Worm (Caenorhabditis elegans) whole organism, L3 larva: Measurements from ENCODE around the gene M03A8.3.

Experiments
- R02D3.7 ChIP-seq: fragments of 150-350 bp; optimal IDR thresholded peaks from 2 replicates; lab custom pipeline; 2014; ENCODE audit warnings: missing biosample characterization, missing genetic modification characterization
- aly-2 ChIP-seq: fragments of 150-350 bp; optimal IDR thresholded peaks from 2 replicates; lab custom pipeline; 2014; ENCODE audit warnings: missing biosample characterization, missing genetic modification characterization
- ama-1 ChIP-seq: fragments of 150-350 bp; optimal IDR thresholded peaks from 2 replicates; lab custom pipeline; 2018
- ceh-16 ChIP-seq: sonication (generic microtip); optimal IDR thresholded peaks from 2 replicates; lab custom pipeline; 2017; ENCODE audit warnings: missing biosample characterization, missing genetic modification characterization
- ceh-28 ChIP-seq: fragments of 150-350 bp; optimal IDR thresholded peaks from 2 replicates; lab custom pipeline; 2014; ENCODE audit warnings: missing biosample characterization, missing genetic modification reagents, missing genetic modification characterization
- ceh-82 ChIP-seq: fragments of 150-350 bp; optimal IDR thresholded peaks from 2 replicates; lab custom pipeline; 2014; ENCODE audit warnings: missing biosample characterization, missing genetic modification characterization
- daf-12 ChIP-seq: fragments of 150-350 bp; optimal IDR thresholded peaks from 2 replicates; lab custom pipeline; 2014; ENCODE audit warnings: missing biosample characterization, missing genetic modification reagents, missing genetic modification characterization
- egl-5 ChIP-seq: fragments of 150-350 bp; optimal IDR thresholded peaks from 2 replicates; lab custom pipeline; 2017; ENCODE audit warnings: missing biosample characterization, missing genetic modification reagents, missing genetic modification characterization, inconsistent platforms
- elt-2 ChIP-seq: sonication (generic microtip); optimal IDR thresholded peaks from 2 replicates; lab custom pipeline; 2016; ENCODE audit warnings: missing genetic modification reagents, mild to moderate bottlenecking, missing genetic modification characterization, missing compliant biosample characterization
- elt-3 ChIP-seq, 3 experiments: fragments of 150-350 bp in 1 of 3; sonication (generic microtip) in 2 of 3; optimal IDR thresholded peaks; 2 replicates in 2 of 3; 4 replicates in 1 of 3; lab custom pipeline; 2014 to 2017; ENCODE audit warnings: missing biosample characterization in 3 of 3, missing genetic modification characterization in 3 of 3
- fkh-10 ChIP-seq: sonication (generic microtip); optimal IDR thresholded peaks from 2 replicates; lab custom pipeline; 2017; ENCODE audit warnings: missing biosample characterization, missing genetic modification reagents, missing genetic modification characterization
- lin-15B ChIP-seq: fragments of 150-350 bp; optimal IDR thresholded peaks from 2 replicates; lab custom pipeline; 2014; ENCODE audit warnings: missing biosample characterization, missing genetic modification characterization
- lin-39 ChIP-seq: fragments of 150-350 bp; optimal IDR thresholded peaks from 2 replicates; lab custom pipeline; 2018; ENCODE audit warnings: missing biosample characterization, missing genetic modification reagents, missing genetic modification characterization
- lsy-12 ChIP-seq: sonication (generic microtip); optimal IDR thresholded peaks from 2 replicates; lab custom pipeline; 2016; ENCODE audit warnings: mild to moderate bottlenecking, missing genetic modification characterization, missing compliant biosample characterization
- mdl-1 ChIP-seq: fragments of 150-350 bp; optimal IDR thresholded peaks from 2 replicates; lab custom pipeline; 2014; ENCODE audit warnings: missing biosample characterization, missing genetic modification characterization
- nfya-1 ChIP-seq: sonication (generic microtip); optimal IDR thresholded peaks from 2 replicates; lab custom pipeline; 2017; ENCODE audit warnings: missing genetic modification characterization, mild to moderate bottlenecking, missing compliant biosample characterization, antibody characterized with exemption, moderate library complexity; ENCODE audit not compliant: insufficient read depth
- nhr-11 ChIP-seq: fragments of 150-350 bp; optimal IDR thresholded peaks from 2 replicates; lab custom pipeline; 2014; ENCODE audit warnings: missing biosample characterization, missing genetic modification characterization
- nhr-12 ChIP-seq: fragments of 150-350 bp; optimal IDR thresholded peaks from 2 replicates; lab custom pipeline; 2014; ENCODE audit warnings: missing biosample characterization, missing genetic modification characterization
- nhr-23 ChIP-seq: fragments of 150-350 bp; optimal IDR thresholded peaks from 2 replicates; lab custom pipeline; 2014; ENCODE audit warnings: missing biosample characterization, missing genetic modification reagents, missing genetic modification characterization
- nhr-237 ChIP-seq: fragments of 150-350 bp; optimal IDR thresholded peaks from 2 replicates; lab custom pipeline; 2014; ENCODE audit warnings: missing biosample characterization, missing genetic modification characterization
- nhr-25 ChIP-seq: sonication (generic microtip); optimal IDR thresholded peaks from 2 replicates; lab custom pipeline; 2017; ENCODE audit warnings: missing biosample characterization, missing genetic modification characterization
- nhr-28 ChIP-seq: fragments of 150-350 bp; optimal IDR thresholded peaks from 2 replicates; lab custom pipeline; 2014; ENCODE audit warnings: missing biosample characterization, missing genetic modification characterization
- nhr-43 ChIP-seq: sonication (generic microtip); optimal IDR thresholded peaks from 2 replicates; lab custom pipeline; 2016; ENCODE audit warnings: mild to moderate bottlenecking, missing genetic modification characterization, missing compliant biosample characterization; ENCODE audit not compliant: poor library complexity, severe bottlenecking
- nhr-67 ChIP-seq: fragments of 150-350 bp; optimal IDR thresholded peaks from 2 replicates; lab custom pipeline; 2014; ENCODE audit warnings: missing biosample characterization, missing genetic modification characterization
- nhr-76 ChIP-seq: fragments of 150-350 bp; sonication (generic microtip); optimal IDR thresholded peaks from 5 replicates; lab custom pipeline; 2014; ENCODE audit warnings: missing biosample characterization, missing genetic modification characterization
- nhr-77 ChIP-seq: fragments of 150-350 bp; optimal IDR thresholded peaks from 2 replicates; lab custom pipeline; 2014; ENCODE audit warnings: missing biosample characterization, missing genetic modification characterization
- pha-4 ChIP-seq: fragments of 150-350 bp; optimal IDR thresholded peaks from 2 replicates; lab custom pipeline; 2014; ENCODE audit warnings: missing biosample characterization, missing genetic modification reagents, missing genetic modification characterization
- sea-2 ChIP-seq: fragments of 150-350 bp; sonication (generic microtip); optimal IDR thresholded peaks from 4 replicates; lab custom pipeline; 2014; ENCODE audit warnings: missing biosample characterization, missing genetic modification reagents, missing genetic modification characterization
- skn-1 ChIP-seq: fragments of 150-350 bp; optimal IDR thresholded peaks from 2 replicates; lab custom pipeline; 2014; ENCODE audit warnings: missing biosample characterization, missing genetic modification characterization
- snpc-4 ChIP-seq: fragments of 150-350 bp; optimal IDR thresholded peaks from 2 replicates; lab custom pipeline; 2014; ENCODE audit warnings: missing biosample characterization, missing genetic modification characterization
- tbx-2 ChIP-seq: sonication (generic microtip); optimal IDR thresholded peaks from 2 replicates; lab custom pipeline; 2016; ENCODE audit warnings: mild to moderate bottlenecking, missing genetic modification characterization, missing compliant biosample characterization
- zag-1 ChIP-seq: fragments of 150-350 bp; optimal IDR thresholded peaks from 2 replicates; lab custom pipeline; 2014; ENCODE audit warnings: missing biosample characterization, missing genetic modification characterization
- ztf-11 ChIP-seq: fragments of 150-350 bp; optimal IDR thresholded peaks from 2 replicates; lab custom pipeline; 2014; ENCODE audit warnings: missing biosample characterization, missing genetic modification characterization

The M03A8.3 gene

DNA sequence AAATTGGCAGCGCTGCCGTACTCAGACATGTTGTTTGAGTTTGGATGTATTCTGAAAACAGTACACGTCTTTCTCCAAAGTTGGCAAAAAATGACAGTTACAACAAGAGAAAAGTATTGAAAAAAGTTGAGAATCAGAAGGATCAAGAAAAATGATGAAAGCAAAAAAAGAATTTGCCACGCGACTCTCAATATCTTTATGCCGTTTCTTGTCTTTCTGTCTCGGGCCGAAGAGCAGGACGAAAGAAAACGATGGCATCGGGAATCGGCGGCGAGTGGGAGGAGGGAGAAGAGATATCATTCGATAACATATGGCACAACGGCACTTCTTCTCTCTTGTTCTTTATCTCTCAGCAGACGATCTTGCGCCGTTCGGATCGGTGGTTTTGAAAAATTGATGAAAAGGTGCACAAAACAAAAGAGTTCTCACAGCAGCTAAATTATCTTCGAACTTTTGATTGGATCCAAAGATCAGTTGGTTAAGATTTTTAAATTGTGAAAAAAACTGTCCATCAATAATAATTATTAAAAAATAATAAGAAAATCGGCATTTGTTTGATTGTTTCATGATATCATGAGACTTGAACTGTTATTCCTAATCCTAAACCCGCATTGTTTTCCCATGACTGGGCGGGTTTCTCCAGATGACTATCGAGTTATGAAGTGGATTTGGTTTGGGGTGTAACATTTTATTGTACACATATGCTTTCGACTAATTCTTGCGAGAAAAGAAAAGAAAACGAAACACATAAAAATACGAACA is 23.5 kb downstream of the M03A8.3 start, which contains the start of gene gei-15:
Gene gei-15 (minus strand): TSS at position 51 of the 762 bp plus-strand sequence.
- no peak for TF ChIP-seq nhr-237 (tag; lab: Kevin White, UChicago)
- TF ChIP-seq ceh-82 (tag; lab: Kevin White, UChicago) = no peak
- TF ChIP-seq lsy-12 = no peak
- no peak for TF ChIP-seq aly-2 (tag; lab: Kevin White, UChicago)
- TF ChIP-seq nhr-76 (tag; lab: Kevin White, UChicago) = no peak
- TF ChIP-seq nfya-1 (tag; lab: Kevin White, UChicago) = no peak

DNA sequence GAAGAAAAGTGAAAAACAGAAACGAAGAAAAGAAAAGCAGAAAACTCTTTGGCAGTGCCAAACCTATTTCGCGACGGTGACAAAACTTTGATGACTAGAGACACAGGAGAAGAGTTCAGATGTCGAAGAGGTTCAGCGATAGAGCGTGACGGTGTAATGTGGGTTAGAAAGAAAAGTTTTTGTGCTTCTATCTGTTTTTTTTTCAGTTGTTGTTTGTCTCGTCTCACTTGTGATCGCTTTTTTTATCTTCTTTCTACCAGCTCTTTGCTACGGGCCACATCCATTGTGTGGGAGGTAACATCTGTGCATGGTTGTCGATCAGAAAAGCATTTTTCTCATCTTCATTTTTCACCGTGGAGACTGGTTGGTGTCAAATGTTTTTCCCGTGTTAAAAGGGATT is 26.0 kb downstream of the M03A8.3 start, which contains the start of gene F41B4.1:
Gene F41B4.1 (minus strand): TSS at position 23 of the 400 bp plus-strand sequence.
- TF ChIP-seq lin-15B (tag; lab: Kevin White, UChicago) (no peak), nhr-11 (tag; lab: Kevin White, UChicago) (no peak), lin-39 (tag; lab: Kevin White, UChicago) (peak; percentile 76), skn-1 (tag; lab: Kevin White, UChicago) (no peak), pha-4 (no peak), nhr-28 (tag; lab: Kevin White, UChicago) (no peak), mdl-1 (tag; lab: Kevin White, UChicago) (no peak), zag-1 (tag; lab: Kevin White, UChicago) (no peak), nfya-1 (tag; lab: Kevin White, UChicago) (peak; percentile 35), nhr-76 (tag; lab: Kevin White, UChicago) (no peak), ceh-82 (tag; lab: Kevin White, UChicago) (no peak), nhr-12 (no peak), nhr-237 (tag; lab: Kevin White, UChicago) (no peak), egl-5 (peak; percentile 46), ztf-11 (no peak), elt-2 (tag; lab: Kevin White, UChicago) (no peak), aly-2 (tag; lab: Kevin White, UChicago) (no peak)

DNA sequence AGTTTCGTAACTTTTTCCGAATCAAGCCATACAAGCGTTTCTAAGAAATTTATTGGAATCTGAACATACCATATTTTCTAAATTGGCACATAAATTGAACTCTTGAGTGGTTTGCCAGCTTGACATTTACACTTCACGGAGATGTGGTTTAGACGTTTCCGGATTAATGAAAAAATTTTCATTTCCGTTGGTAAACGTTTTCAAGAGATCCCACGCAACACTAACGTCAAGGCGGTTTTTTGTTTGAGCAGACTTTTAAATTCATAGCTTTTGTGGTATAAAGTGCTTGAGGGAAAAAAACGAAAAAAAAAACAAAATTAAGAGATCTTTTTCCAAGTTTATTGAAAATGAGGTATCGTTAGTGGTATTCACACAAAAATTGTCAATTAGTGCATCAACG is 35.3 kb downstream of the M03A8.3 start, which contains the start of gene F41B4.2:
Gene F41B4.2 (minus strand): TSS at position 101 of the 400 bp plus-strand sequence.
- TF ChIP-seq aly-2 (tag; lab: Kevin White, UChicago) (no peak), ceh-16 (tag; lab: Kevin White, UChicago) (no peak), nhr-28 (tag; lab: Kevin White, UChicago) (no peak), nhr-77 (tag; lab: Kevin White, UChicago) (no peak), nhr-12 (no peak), daf-12 (tag; lab: Kevin White, UChicago) (no peak), ama-1 (lab: Kevin White, UChicago) (no peak), elt-2 (tag; lab: Kevin White, UChicago) (no peak), ceh-28 (tag; lab: Kevin White, UChicago) (no peak), skn-1 (tag; lab: Kevin White, UChicago) (no peak), mdl-1 (tag; lab: Kevin White, UChicago) (no peak), lin-15B (tag; lab: Kevin White, UChicago) (no peak), fkh-10 (GFP tag; lab: Kevin White, UChicago) (no peak), nhr-23 (tag; lab: Kevin White, UChicago) (no peak)

DNA sequence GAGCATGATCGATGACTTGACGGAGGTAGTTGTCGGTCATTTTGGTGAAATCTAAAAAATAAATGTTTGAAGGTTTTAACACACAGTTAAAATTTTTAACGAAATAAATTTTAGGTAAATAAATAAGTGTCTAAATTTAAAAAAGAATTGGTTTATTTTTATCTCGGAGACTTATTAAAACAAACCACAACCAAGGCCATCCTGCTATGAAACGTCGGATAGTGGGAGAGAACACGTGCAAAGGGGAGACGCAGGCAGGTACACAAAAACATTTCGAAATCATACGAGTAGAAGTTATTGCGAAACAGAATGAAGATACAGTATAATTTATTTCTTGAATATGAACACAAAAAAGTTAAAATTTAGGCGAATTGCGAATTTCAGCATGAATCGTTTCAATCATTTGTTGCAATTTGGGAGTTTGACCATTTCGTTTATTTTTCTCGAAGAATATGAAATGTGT is 36.2 kb downstream of the M03A8.3 start, which contains the start of gene F41B4.3:
Gene F41B4.3 (minus strand): TSS at position 51 of the 463 bp plus-strand sequence.
- TF ChIP-seq nhr-25 (tag; lab: Kevin White, UChicago) (no peak), tbx-2 (no peak), R02D3.7 (tag; lab: Kevin White, UChicago) (no peak), snpc-4 (no peak), nhr-67 (tag; lab: Kevin White, UChicago) (no peak), skn-1 (tag; lab: Kevin White, UChicago) (no peak), nhr-23 (tag; lab: Kevin White, UChicago) (peak; percentile 30), sea-2 (GFP tag; lab: Kevin White, UChicago) (no peak), elt-3 (tag; optimal IDR thresholded peaks at IDR 0.05; lab: Kevin White, UChicago) (no peak), ceh-28 (tag; lab: Kevin White, UChicago) (no peak), nfya-1 (tag; lab: Kevin White, UChicago) (peak; percentile 31), daf-12 (tag; lab: Kevin White, UChicago) (no peak), nhr-43 (no peak)
